Fruit fly (Drosophila melanogaster) whole organism, embryonic: Measurements from ENCODE around the gene CG13801.
A peak's percentile ranks its signal among the peaks of the same experiment; 100 is the strongest.

Experiments
- Atf3 ChIP-seq: fragments of 200-800 bp; sonication (Bioruptor generic); optimal IDR thresholded peaks from 3 replicates; lab custom pipeline; 2016; ENCODE audit warnings: missing biosample characterization, missing genetic modification characterization
- B-H2 ChIP-seq: fragments of 200-800 bp; sonication (Bioruptor generic); optimal IDR thresholded peaks from 2 replicates; lab custom pipeline; 2018; ENCODE audit warnings: missing biosample characterization, mild to moderate bottlenecking, missing genetic modification characterization
- CG10959 ChIP-seq: fragments of 200-800 bp; sonication (Bioruptor generic); IDR thresholded peaks from 2 replicates; pipeline ENCODE4 v1.3.6; 2022; ENCODE audit warnings: missing biosample characterization, missing genetic modification characterization
- CG11560 ChIP-seq: fragments of 200-800 bp; sonication (Bioruptor generic); IDR thresholded peaks from 3 replicates; pipeline ENCODE4 v1.3.6; 2022; ENCODE audit warnings: missing biosample characterization, missing genetic modification characterization
- CG11696 ChIP-seq: fragments of 200-800 bp; sonication (Bioruptor generic); IDR thresholded peaks from 2 replicates; pipeline ENCODE4 v1.3.6; 2022; ENCODE audit warnings: missing biosample characterization, missing genetic modification characterization
- CG1233 ChIP-seq: fragments of 200-800 bp; sonication (Bioruptor generic); optimal IDR thresholded peaks from 4 replicates; lab custom pipeline; 2018; ENCODE audit warnings: missing biosample characterization, mild to moderate bottlenecking, missing genetic modification characterization
- CG12769 ChIP-seq: fragments of 200-800 bp; sonication (Bioruptor generic); optimal IDR thresholded peaks from 2 replicates; lab custom pipeline; 2019; ENCODE audit warnings: missing biosample characterization, mild to moderate bottlenecking, missing genetic modification characterization, moderate library complexity
- CG13424 ChIP-seq: fragments of 200-800 bp; sonication (Bioruptor generic); optimal IDR thresholded peaks from 2 replicates; lab custom pipeline; 2019; ENCODE audit warnings: missing biosample characterization, mild to moderate bottlenecking, missing genetic modification characterization, moderate library complexity
- CG14014 ChIP-seq: fragments of 200-800 bp; sonication (Bioruptor generic); IDR thresholded peaks from 2 replicates; pipeline ENCODE4 v1.3.6; 2022; ENCODE audit warnings: missing biosample characterization, missing genetic modification characterization
- CG14710 ChIP-seq: fragments of 200-800 bp; sonication (Bioruptor generic); optimal IDR thresholded peaks from 3 replicates; lab custom pipeline; 2019; ENCODE audit warnings: missing biosample characterization, mild to moderate bottlenecking, missing genetic modification characterization, moderate library complexity
- CG16779 ChIP-seq: fragments of 200-800 bp; sonication (Bioruptor generic); IDR thresholded peaks from 2 replicates; pipeline ENCODE4 v1.3.6; 2022; ENCODE audit warnings: missing biosample characterization, missing genetic modification characterization
- CG16815 ChIP-seq: fragments of 200-800 bp; sonication (Bioruptor generic); optimal IDR thresholded peaks from 3 replicates; lab custom pipeline; 2017; ENCODE audit warnings: missing biosample characterization, mild to moderate bottlenecking, missing genetic modification characterization
- CG17359 ChIP-seq: fragments of 200-800 bp; sonication (Bioruptor generic); optimal IDR thresholded peaks from 3 replicates; lab custom pipeline; 2018; ENCODE audit warnings: missing biosample characterization, mild to moderate bottlenecking, missing genetic modification characterization, moderate library complexity
- CG17385 ChIP-seq: fragments of 200-800 bp; sonication (Bioruptor generic); optimal IDR thresholded peaks from 3 replicates; lab custom pipeline; 2018; ENCODE audit warnings: missing biosample characterization, mild to moderate bottlenecking, missing genetic modification characterization
- CG3163 ChIP-seq: fragments of 200-800 bp; sonication (Bioruptor generic); optimal IDR thresholded peaks from 3 replicates; lab custom pipeline; 2016; ENCODE audit warnings: missing biosample characterization, missing genetic modification characterization
- CG42726 ChIP-seq: fragments of 200-800 bp; sonication (Bioruptor generic); IDR thresholded peaks from 2 replicates; pipeline ENCODE4 v1.3.6; 2022; ENCODE audit warnings: missing biosample characterization, missing genetic modification characterization; ENCODE audit not compliant: partially characterized antibody
- CG5953 ChIP-seq: fragments of 200-800 bp; sonication (Bioruptor generic); IDR thresholded peaks from 2 replicates; pipeline ENCODE4 v1.3.6; 2022; ENCODE audit warnings: missing biosample characterization, missing genetic modification characterization
- CG7839 ChIP-seq: fragments of 200-800 bp; sonication (Bioruptor generic); optimal IDR thresholded peaks from 3 replicates; lab custom pipeline; 2018; ENCODE audit warnings: missing biosample characterization, mild to moderate bottlenecking, missing genetic modification characterization, moderate library complexity
- CG8290 ChIP-seq, 3 experiments: fragments of 200-800 bp; sonication (Bioruptor generic); optimal IDR thresholded peaks; 2 replicates each; lab custom pipeline; 2016 to 2019; ENCODE audit warnings: missing biosample characterization in 3 of 3, missing genetic modification characterization in 3 of 3, mild to moderate bottlenecking in 2 of 3, moderate library complexity in 1 of 3
- CG8765 ChIP-seq: fragments of 200-800 bp; sonication (Bioruptor generic); IDR thresholded peaks from 2 replicates; pipeline ENCODE4 v1.3.6; 2022; ENCODE audit warnings: missing biosample characterization, missing genetic modification characterization
- Eip74EF ChIP-seq, 2 experiments: fragments of 200-800 bp in 1 of 2; fragments of >200 bp in 1 of 2; sonication (Bioruptor generic) in 1 of 2; optimal IDR thresholded peaks; 2 replicates each; lab custom pipeline; 2017 to 2019; ENCODE audit warnings: missing biosample characterization in 2 of 2, missing genetic modification characterization in 2 of 2, mild to moderate bottlenecking in 1 of 2, moderate library complexity in 1 of 2
- GATAe ChIP-seq: fragments of 200-800 bp; sonication (Bioruptor generic); conservative IDR thresholded peaks from 2 replicates; pipeline ENCODE4 v1.3.6; 2022; ENCODE audit warnings: missing biosample characterization, missing genetic modification characterization
- HLH3B ChIP-seq: fragments of 200-800 bp; sonication (Bioruptor generic); IDR thresholded peaks from 2 replicates; pipeline ENCODE4 v1.3.6; 2022; ENCODE audit warnings: missing biosample characterization, missing genetic modification characterization
- HLH4C ChIP-seq: fragments of 200-800 bp; sonication (Bioruptor generic); IDR thresholded peaks from 3 replicates; pipeline ENCODE4 v1.3.6; 2022; ENCODE audit warnings: missing biosample characterization, missing genetic modification characterization; ENCODE audit not compliant: partially characterized antibody
- Hsf ChIP-seq: fragments of 200-800 bp; sonication (Bioruptor generic); optimal IDR thresholded peaks from 3 replicates; lab custom pipeline; 2016; ENCODE audit warnings: missing biosample characterization, missing genetic modification characterization
- MTF-1 ChIP-seq: fragments of 200-800 bp; sonication (Bioruptor generic); optimal IDR thresholded peaks from 2 replicates; lab custom pipeline; 2018; ENCODE audit warnings: missing biosample characterization, mild to moderate bottlenecking, missing genetic modification characterization, borderline replicate concordance
- Max ChIP-seq: fragments of 200-800 bp; sonication (Bioruptor generic); optimal IDR thresholded peaks from 2 replicates; lab custom pipeline; 2016; ENCODE audit warnings: missing biosample characterization, mild to moderate bottlenecking, missing genetic modification characterization
- Mes4 ChIP-seq: fragments of 200-800 bp; sonication (Bioruptor generic); optimal IDR thresholded peaks from 2 replicates; lab custom pipeline; 2016; ENCODE audit warnings: missing biosample characterization, missing genetic modification characterization
- NC2β ChIP-seq: fragments of 200-800 bp; sonication (Bioruptor generic); optimal IDR thresholded peaks from 2 replicates; lab custom pipeline; 2016; ENCODE audit warnings: missing biosample characterization, missing genetic modification characterization
- Oli ChIP-seq: fragments of 200-800 bp; sonication (Bioruptor generic); optimal IDR thresholded peaks from 2 replicates; lab custom pipeline; 2018; ENCODE audit warnings: missing biosample characterization, mild to moderate bottlenecking, missing genetic modification characterization, moderate library complexity
- Opbp ChIP-seq: fragments of 200-800 bp; sonication (Bioruptor generic); IDR thresholded peaks from 3 replicates; pipeline ENCODE4 v1.3.6; 2022; ENCODE audit warnings: missing biosample characterization, missing genetic modification characterization; ENCODE audit not compliant: partially characterized antibody
- Stat92E ChIP-seq, 3 experiments: fragments of >200 bp in 2 of 3; fragments of 200-800 bp in 1 of 3; sonication (Bioruptor generic) in 1 of 3; optimal IDR thresholded peaks; 2 replicates each; lab custom pipeline; 2017 to 2019; ENCODE audit warnings: missing biosample characterization in 3 of 3, missing genetic modification characterization in 3 of 3, mild to moderate bottlenecking in 1 of 3, moderate library complexity in 1 of 3
- Taf1 ChIP-seq: fragments of 200-800 bp; sonication (Bioruptor generic); IDR thresholded peaks from 2 replicates; pipeline ENCODE4 v1.3.6; 2022; ENCODE audit warnings: missing biosample characterization, missing genetic modification characterization
- dmrt11E ChIP-seq: fragments of 200-800 bp; sonication (Bioruptor generic); optimal IDR thresholded peaks from 3 replicates; lab custom pipeline; 2018; ENCODE audit warnings: missing biosample characterization, mild to moderate bottlenecking, missing genetic modification characterization, moderate library complexity
- en ChIP-seq: fragments of 200-800 bp; sonication (Bioruptor generic); optimal IDR thresholded peaks from 2 replicates; lab custom pipeline; 2016; ENCODE audit warnings: missing biosample characterization, missing genetic modification characterization
- fd3F ChIP-seq: fragments of 200-800 bp; sonication (Bioruptor generic); optimal IDR thresholded peaks from 2 replicates; lab custom pipeline; 2018; ENCODE audit warnings: missing biosample characterization, mild to moderate bottlenecking, missing genetic modification characterization, moderate library complexity
- gcm ChIP-seq: fragments of 200-800 bp; sonication (Bioruptor generic); optimal IDR thresholded peaks from 2 replicates; lab custom pipeline; 2019; ENCODE audit warnings: missing biosample characterization, mild to moderate bottlenecking, missing genetic modification characterization, moderate library complexity
- gfzf ChIP-seq: fragments of 200-800 bp; sonication (Bioruptor generic); optimal IDR thresholded peaks from 2 replicates; lab custom pipeline; 2016; ENCODE audit warnings: missing biosample characterization, mild to moderate bottlenecking, missing genetic modification characterization, moderate library complexity
- gsb ChIP-seq: fragments of 200-800 bp; sonication (Bioruptor generic); IDR thresholded peaks from 2 replicates; pipeline ENCODE4 v1.3.6; 2022; ENCODE audit warnings: missing biosample characterization, missing genetic modification characterization
- inv ChIP-seq: fragments of 200-800 bp; sonication (Bioruptor generic); IDR thresholded peaks from 2 replicates; pipeline ENCODE4 v1.3.6; 2022; ENCODE audit warnings: missing biosample characterization, missing genetic modification characterization; ENCODE audit not compliant: partially characterized antibody
- oc ChIP-seq: fragments of 200-800 bp; sonication (Bioruptor generic); optimal IDR thresholded peaks from 2 replicates; lab custom pipeline; 2018; ENCODE audit warnings: missing biosample characterization, mild to moderate bottlenecking, missing genetic modification characterization, moderate library complexity
- phol ChIP-seq: fragments of 200-800 bp; sonication (Bioruptor generic); optimal IDR thresholded peaks from 3 replicates; lab custom pipeline; 2018; ENCODE audit warnings: missing biosample characterization, mild to moderate bottlenecking, missing genetic modification characterization, moderate library complexity
- psq ChIP-seq: fragments of 200-800 bp; sonication (Bioruptor generic); optimal IDR thresholded peaks from 2 replicates; lab custom pipeline; 2017; ENCODE audit warnings: missing biosample characterization, missing genetic modification characterization
- slou ChIP-seq: fragments of 200-800 bp; sonication (Bioruptor generic); optimal IDR thresholded peaks from 3 replicates; lab custom pipeline; 2016; ENCODE audit warnings: missing biosample characterization, missing genetic modification characterization
- tgo ChIP-seq: fragments of 200-800 bp; sonication (Bioruptor generic); IDR thresholded peaks from 3 replicates; pipeline ENCODE4 v1.3.6; 2022; ENCODE audit warnings: missing biosample characterization, missing genetic modification characterization
- trem ChIP-seq: fragments of 200-800 bp; optimal IDR thresholded peaks from 3 replicates; lab custom pipeline; 2019; ENCODE audit warnings: missing biosample characterization, mild to moderate bottlenecking, missing genetic modification characterization, moderate library complexity
- tup ChIP-seq: fragments of 200-800 bp; sonication (Bioruptor generic); optimal IDR thresholded peaks from 2 replicates; lab custom pipeline; 2016; ENCODE audit warnings: missing biosample characterization, mild to moderate bottlenecking, missing genetic modification characterization, moderate library complexity
- vvl ChIP-seq: fragments of 200-800 bp; sonication (Bioruptor generic); IDR thresholded peaks from 2 replicates; pipeline ENCODE4 v1.3.6; 2022; ENCODE audit warnings: missing biosample characterization, missing genetic modification characterization
- z ChIP-seq: fragments of 200-800 bp; sonication (Bioruptor generic); IDR thresholded peaks from 3 replicates; pipeline ENCODE4 v1.3.6; 2022; ENCODE audit warnings: missing biosample characterization, missing genetic modification characterization

CG13801 gene

dm6 chr3L:2377114-2377783, 16.9 kb downstream of the CG13801 start, which contains the start of the genes CG15877 and Svil (continued):
- no peak for TF ChIP-seq en (GFP tag; lab: Kevin White, UChicago)
- TF ChIP-seq vvl (GFP tag; lab: Robert Waterston, UW) = no peak; the same call in 1 of the 2 replicates
- TF ChIP-seq Taf1 (GFP tag; lab: Robert Waterston, UW) = no peak
- no peak for TF ChIP-seq CG17359 (tag; lab: Kevin White, UChicago)
- no peak for TF ChIP-seq CG42726 (GFP tag; lab: Robert Waterston, UW)
- no peak for TF ChIP-seq gcm (GFP tag; lab: Kevin White, UChicago)
- no peak for TF ChIP-seq oc
- TF ChIP-seq CG1233 (GFP tag; lab: Kevin White, UChicago) = no peak
- TF ChIP-seq CG11560 (tag; lab: Robert Waterston, UW) = no peak
- TF ChIP-seq gfzf (GFP tag; lab: Kevin White, UChicago) = peak; percentile 27
- no peak for TF ChIP-seq CG16815 (GFP tag; lab: Kevin White, UChicago)
- TF ChIP-seq CG8765 (GFP tag; lab: Robert Waterston, UW) = no peak
- no peak for TF ChIP-seq CG17385 (GFP tag; lab: Kevin White, UChicago)
- TF ChIP-seq slou (GFP tag; lab: Kevin White, UChicago) = no peak
- TF ChIP-seq Stat92E (GFP tag; optimal IDR thresholded peaks at IDR 0.05; lab: Kevin White, UChicago) = no peak
- peak; percentile 42 for TF ChIP-seq Max (GFP tag; lab: Kevin White, UChicago)
- peak; percentile 18; the same call in 1 of the 2 replicates for TF ChIP-seq CG14014 (GFP tag; lab: Robert Waterston, UW)
- TF ChIP-seq Mes4 = no peak
- peak; percentile 83 for TF ChIP-seq CG14710 (tag; lab: Kevin White, UChicago)
- TF ChIP-seq CG3163 = no peak
- TF ChIP-seq GATAe (GFP tag; lab: Robert Waterston, UW) = no peak
- TF ChIP-seq Atf3 (GFP tag; lab: Kevin White, UChicago) = no peak
- no peak for TF ChIP-seq gsb
- no peak for TF ChIP-seq B-H2 (GFP tag; lab: Kevin White, UChicago)
- no peak for TF ChIP-seq CG7839 (tag; lab: Kevin White, UChicago)
- TF ChIP-seq tgo (GFP tag; lab: Robert Waterston, UW) = no peak
- TF ChIP-seq tup (GFP tag; lab: Kevin White, UChicago) = no peak
- no peak for TF ChIP-seq inv (GFP tag; lab: Robert Waterston, UW)
- TF ChIP-seq dmrt11E = no peak
- no peak for TF ChIP-seq Hsf
- no peak for TF ChIP-seq psq (GFP tag; lab: Kevin White, UChicago)

- TF ChIP-seq Oli (no peak), HLH3B (GFP tag; lab: Robert Waterston, UW) (no peak), CG8290 (GFP tag; optimal IDR thresholded peaks at IDR 0.05; lab: Kevin White, UChicago) (no peak), CG8290 (tag; optimal IDR thresholded peaks at IDR 0.05; lab: Kevin White, UChicago) (no peak), CG12769 (tag; lab: Kevin White, UChicago) (peak; percentile 51), CG13424 (no peak), fd3F (no peak), CG1233 (GFP tag; lab: Kevin White, UChicago) (no peak), MTF-1 (GFP tag; lab: Kevin White, UChicago) (no peak), CG16815 (GFP tag; lab: Kevin White, UChicago) (no peak), CG16779 (GFP tag; lab: Robert Waterston, UW) (0 out of 2 replicates have a peak, but pooled peaks have one; percentile 22), z (GFP tag; lab: Robert Waterston, UW) (peak; percentile 92), HLH4C (GFP tag; lab: Robert Waterston, UW) (0 out of 3 replicates have a peak, but pooled peaks have one; percentile 28), Eip74EF (GFP tag; optimal IDR thresholded peaks at IDR 0.05; lab: Kevin White, UChicago) (no peak), phol (tag; lab: Kevin White, UChicago) (no peak), NC2β (no peak), CG11696 (GFP tag; lab: Robert Waterston, UW) (no peak), trem (tag; lab: Kevin White, UChicago) (no peak), CG10959 (GFP tag; lab: Robert Waterston, UW) (no peak), CG5953 (GFP tag; lab: Robert Waterston, UW) (no peak), Opbp (no peak)
These were observed 18.2 kb downstream of the CG13801 start for dm6 chr3L:2378549-2378948.
